Worm (Caenorhabditis elegans) whole organism, L4/young adult: Measurements from ENCODE around the gene tpst-2.

ENCODE experiments used
- W03F9.2 ChIP-seq: fragments of 150-350 bp; optimal IDR thresholded peaks from 2 replicates; lab custom pipeline; 2014; ENCODE audit warnings: missing biosample characterization, missing genetic modification characterization
- dao-5 ChIP-seq: sonication (generic microtip); optimal IDR thresholded peaks from 2 replicates; lab custom pipeline; 2016; ENCODE audit warnings: missing genotype, missing genetic modification characterization, moderate library complexity, missing compliant biosample characterization
- him-1 ChIP-seq: sonication (generic microtip); optimal IDR thresholded peaks from 2 replicates; lab custom pipeline; 2016; ENCODE audit warnings: missing genotype, missing genetic modification reagents, missing genetic modification characterization, missing compliant biosample characterization

ce11 chrIII:770958-771357 lies at the start of gene tpst-2:
- TF ChIP-seq him-1: no peak
- no peak for TF ChIP-seq W03F9.2 (tag; lab: Kevin White, UChicago)
- no peak for TF ChIP-seq dao-5
